Worm (Caenorhabditis elegans) whole organism, late embryonic: ENCODE data around the gene best-20.

Experiments
- C08G9.2 ChIP-seq: sonication (generic microtip); optimal IDR thresholded peaks from 2 replicates; lab custom pipeline; 2016; ENCODE audit warnings: mild to moderate bottlenecking, missing genetic modification characterization, moderate library complexity, missing compliant biosample characterization
- K02D7.2 ChIP-seq: sonication (generic microtip); optimal IDR thresholded peaks from 2 replicates; lab custom pipeline; 2017; ENCODE audit warnings: mild to moderate bottlenecking, missing genetic modification characterization, missing compliant biosample characterization
- K09A11.1 ChIP-seq: sonication (generic microtip); optimal IDR thresholded peaks from 2 replicates; lab custom pipeline; 2017; ENCODE audit warnings: antibody characterized with exemption, mild to moderate bottlenecking, missing genetic modification characterization, missing compliant biosample characterization; ENCODE audit not compliant: insufficient read depth
- Y22D7AL.16 ChIP-seq: sonication (generic microtip); optimal IDR thresholded peaks from 2 replicates; lab custom pipeline; 2016; ENCODE audit warnings: missing genetic modification characterization, missing compliant biosample characterization
- ama-1 ChIP-seq: fragments of 150-350 bp; optimal IDR thresholded peaks from 2 replicates; lab custom pipeline; 2014
- ceh-22 ChIP-seq: sonication (generic microtip); optimal IDR thresholded peaks from 2 replicates; lab custom pipeline; 2017; ENCODE audit warnings: missing biosample characterization, missing genetic modification characterization
- ceh-24 ChIP-seq: sonication (generic microtip); optimal IDR thresholded peaks from 2 replicates; lab custom pipeline; 2016; ENCODE audit warnings: mild to moderate bottlenecking, missing genetic modification characterization, missing compliant biosample characterization
- ceh-30 ChIP-seq: fragments of 150-350 bp; optimal IDR thresholded peaks from 2 replicates; lab custom pipeline; 2014; ENCODE audit warnings: missing biosample characterization, missing genetic modification characterization
- ceh-45 ChIP-seq: fragments of 200-800 bp; sonication (Bioruptor generic); IDR thresholded peaks from 2 replicates; pipeline ENCODE4 v1.3.6; 2022; ENCODE audit warnings: missing genetic modification reagents, missing genetic modification characterization, missing compliant biosample characterization
- ceh-48 ChIP-seq: sonication (generic microtip); optimal IDR thresholded peaks from 2 replicates; lab custom pipeline; 2016; ENCODE audit warnings: missing genetic modification characterization, inconsistent platforms, missing compliant biosample characterization
- che-1 ChIP-seq: sonication (generic microtip); optimal IDR thresholded peaks from 2 replicates; lab custom pipeline; 2016; ENCODE audit warnings: mild to moderate bottlenecking, missing genetic modification characterization, missing compliant biosample characterization
- dmd-4 ChIP-seq: sonication (generic microtip); optimal IDR thresholded peaks from 2 replicates; lab custom pipeline; 2016; ENCODE audit warnings: borderline replicate concordance, missing genetic modification characterization, missing compliant biosample characterization
- elt-2 ChIP-seq: sonication (generic microtip); optimal IDR thresholded peaks from 2 replicates; lab custom pipeline; 2016; ENCODE audit warnings: missing genetic modification reagents, missing genetic modification characterization, missing compliant biosample characterization
- elt-4 ChIP-seq: sonication (generic microtip); optimal IDR thresholded peaks from 2 replicates; lab custom pipeline; 2016; ENCODE audit warnings: missing genetic modification characterization, missing compliant biosample characterization
- eyg-1 ChIP-seq: sonication (generic microtip); optimal IDR thresholded peaks from 2 replicates; lab custom pipeline; 2016; ENCODE audit warnings: missing genotype, missing genetic modification characterization, missing compliant biosample characterization
- fkh-6 ChIP-seq: sonication (generic microtip); optimal IDR thresholded peaks from 2 replicates; lab custom pipeline; 2016; ENCODE audit warnings: missing genetic modification characterization, missing compliant biosample characterization
- gmeb-2 ChIP-seq: sonication (generic microtip); optimal IDR thresholded peaks from 2 replicates; lab custom pipeline; 2016; ENCODE audit warnings: missing genetic modification characterization, inconsistent platforms, missing compliant biosample characterization
- hlh-13 ChIP-seq: fragments of 200-800 bp; sonication (Bioruptor generic); optimal IDR thresholded peaks from 2 replicates; lab custom pipeline; 2018; ENCODE audit warnings: mild to moderate bottlenecking, missing genetic modification characterization, missing compliant biosample characterization
- hlh-6 ChIP-seq: sonication (generic microtip); optimal IDR thresholded peaks from 2 replicates; lab custom pipeline; 2016; ENCODE audit warnings: missing genotype, missing genetic modification characterization, missing compliant biosample characterization
- lim-6 ChIP-seq: sonication (generic microtip); optimal IDR thresholded peaks from 2 replicates; lab custom pipeline; 2016; ENCODE audit warnings: missing genetic modification characterization, missing compliant biosample characterization
- madf-2 ChIP-seq: sonication (generic microtip); optimal IDR thresholded peaks from 2 replicates; lab custom pipeline; 2017; ENCODE audit warnings: missing genetic modification characterization, missing compliant biosample characterization
- nfya-1 ChIP-seq: sonication (generic microtip); optimal IDR thresholded peaks from 2 replicates; lab custom pipeline; 2017; ENCODE audit warnings: missing genetic modification characterization, mild to moderate bottlenecking, missing compliant biosample characterization, antibody characterized with exemption, moderate library complexity
- npax-4 ChIP-seq: sonication (generic microtip); optimal IDR thresholded peaks from 2 replicates; lab custom pipeline; 2016; ENCODE audit warnings: missing genetic modification characterization, missing compliant biosample characterization
- odd-2 ChIP-seq: sonication (generic microtip); optimal IDR thresholded peaks from 2 replicates; lab custom pipeline; 2017; ENCODE audit warnings: antibody characterized with exemption, mild to moderate bottlenecking, missing genetic modification characterization, missing compliant biosample characterization
- pat-9 ChIP-seq: fragments of 200-800 bp; sonication (Bioruptor generic); optimal IDR thresholded peaks from 2 replicates; lab custom pipeline; 2018; ENCODE audit warnings: mild to moderate bottlenecking, missing genetic modification characterization, moderate library complexity, missing compliant biosample characterization
- pax-1 ChIP-seq: fragments of 150-350 bp; optimal IDR thresholded peaks from 2 replicates; lab custom pipeline; 2014; ENCODE audit warnings: missing biosample characterization, missing genetic modification characterization
- pha-4 ChIP-seq: fragments of 150-350 bp; optimal IDR thresholded peaks from 2 replicates; lab custom pipeline; 2018; ENCODE audit warnings: missing biosample characterization, missing genetic modification reagents, missing genetic modification characterization
- pqm-1 ChIP-seq: sonication (generic microtip); optimal IDR thresholded peaks from 2 replicates; lab custom pipeline; 2016; ENCODE audit warnings: missing genetic modification characterization, missing compliant biosample characterization
- pros-1 ChIP-seq: fragments of 150-350 bp; optimal IDR thresholded peaks from 2 replicates; lab custom pipeline; 2014; ENCODE audit warnings: missing biosample characterization, missing genetic modification reagents, missing genetic modification characterization
- ref-2 ChIP-seq: sonication (generic microtip); optimal IDR thresholded peaks from 2 replicates; lab custom pipeline; 2016; ENCODE audit warnings: missing genetic modification characterization, missing compliant biosample characterization
- sdc-2 ChIP-seq: sonication (generic microtip); optimal IDR thresholded peaks from 2 replicates; lab custom pipeline; 2016; ENCODE audit warnings: missing genotype, missing genetic modification characterization, missing compliant biosample characterization
- sox-4 ChIP-seq: sonication (generic microtip); optimal IDR thresholded peaks from 2 replicates; lab custom pipeline; 2017; ENCODE audit warnings: mild to moderate bottlenecking, missing genetic modification characterization, inconsistent platforms, missing compliant biosample characterization
- tbx-2 ChIP-seq: sonication (generic microtip); optimal IDR thresholded peaks from 2 replicates; lab custom pipeline; 2016; ENCODE audit warnings: missing genetic modification characterization, missing compliant biosample characterization
- unc-42 ChIP-seq: sonication (generic microtip); optimal IDR thresholded peaks from 2 replicates; lab custom pipeline; 2016; ENCODE audit warnings: missing genotype, missing genetic modification characterization, missing compliant biosample characterization
- unc-55 ChIP-seq: sonication (generic microtip); optimal IDR thresholded peaks from 2 replicates; lab custom pipeline; 2017; ENCODE audit warnings: missing biosample characterization, missing genetic modification reagents, missing genetic modification characterization

Gene best-20

DNA sequence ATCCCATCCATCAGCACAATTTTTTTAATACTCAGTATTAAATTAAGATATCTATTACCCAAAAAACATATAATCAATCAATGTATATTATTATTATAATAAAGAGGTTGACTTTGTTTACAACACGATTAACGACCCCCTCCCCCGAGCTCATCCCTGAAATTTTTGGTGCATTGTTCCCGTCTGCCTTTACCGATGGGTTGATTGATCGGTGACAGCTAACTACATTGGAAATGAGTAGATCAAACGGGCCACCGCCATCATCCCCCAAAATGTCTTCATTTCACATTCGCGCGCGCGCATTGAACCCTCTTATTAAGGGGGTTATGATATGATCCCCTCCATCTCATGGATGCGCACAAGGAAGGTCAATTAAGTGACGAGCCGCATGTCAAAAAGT lies 3.8 kb downstream of the best-20 start:
- TF ChIP-seq unc-55 (GFP tag; lab: Kevin White, UChicago) (peak; percentile 57), ceh-45 (no peak)

DNA sequence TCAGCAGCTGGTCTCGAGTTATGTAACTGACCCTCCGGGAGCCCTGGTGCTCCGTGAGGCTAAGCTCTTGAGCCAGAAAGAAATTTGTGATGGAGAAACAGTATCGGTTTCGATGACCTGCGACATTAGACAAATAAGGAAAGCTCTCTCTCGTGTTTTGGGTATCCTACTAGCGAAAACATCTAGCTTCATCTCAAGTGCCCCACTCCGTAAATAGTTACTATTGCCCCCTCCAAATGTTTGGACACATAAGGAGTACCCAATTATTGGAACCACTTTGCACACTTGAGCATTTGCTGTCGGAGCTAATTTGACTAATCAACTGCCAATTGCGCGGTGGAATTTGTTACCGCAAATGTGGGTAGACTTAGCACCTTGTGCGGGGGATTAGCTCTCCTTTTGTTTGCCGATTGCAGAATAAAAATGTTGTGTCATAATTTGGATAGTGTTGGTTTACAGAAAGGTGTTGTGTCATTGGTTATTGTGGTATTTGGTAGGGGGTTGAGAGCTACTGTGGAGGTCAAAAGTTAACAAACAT lies 8.1 kb downstream of the best-20 start:
- no peak for TF ChIP-seq pax-1 (tag; lab: Kevin White, UChicago)
- TF ChIP-seq ama-1 (lab: Kevin White, UChicago) = peak; percentile 43
- peak; percentile 60 for TF ChIP-seq ceh-22 (tag; lab: Kevin White, UChicago)
- TF ChIP-seq ceh-24 = no peak
- TF ChIP-seq Y22D7AL.16 = no peak
- peak; percentile 39 for TF ChIP-seq unc-42 (tag; lab: Kevin White, UChicago)
- TF ChIP-seq ref-2 (tag; lab: Kevin White, UChicago) = peak; percentile 34
- peak; percentile 69 for TF ChIP-seq tbx-2 (tag; lab: Kevin White, UChicago)

DNA sequence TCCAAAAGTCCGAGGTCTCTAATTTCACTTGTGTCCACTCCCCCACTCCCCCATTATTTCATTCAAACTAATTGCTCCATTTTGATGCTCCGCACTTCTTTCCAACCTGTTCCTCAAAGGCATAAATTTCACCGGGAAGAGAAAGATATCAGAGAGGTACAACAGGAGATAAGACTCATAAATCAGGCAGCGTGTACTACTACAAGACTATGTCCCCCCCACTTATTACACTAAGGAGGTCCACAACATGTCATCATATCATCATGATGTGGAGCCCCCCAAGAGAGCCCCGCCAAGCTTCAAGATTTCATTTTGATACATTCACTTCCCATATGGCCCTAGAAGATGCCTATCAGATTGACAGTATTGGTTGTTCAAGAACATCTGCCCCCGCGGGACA lies 9.4 kb downstream of the best-20 start:
- TF ChIP-seq unc-55 (GFP tag; lab: Kevin White, UChicago) (peak; percentile 82), npax-4 (tag; lab: Kevin White, UChicago) (no peak), sdc-2 (tag; lab: Kevin White, UChicago) (no peak), K09A11.1 (no peak), elt-4 (tag; lab: Kevin White, UChicago) (no peak), che-1 (tag; lab: Kevin White, UChicago) (no peak), tbx-2 (tag; lab: Kevin White, UChicago) (no peak), K02D7.2 (tag; lab: Kevin White, UChicago) (no peak)
- TF ChIP-seq, all 69 proteins: peak for 1

DNA sequence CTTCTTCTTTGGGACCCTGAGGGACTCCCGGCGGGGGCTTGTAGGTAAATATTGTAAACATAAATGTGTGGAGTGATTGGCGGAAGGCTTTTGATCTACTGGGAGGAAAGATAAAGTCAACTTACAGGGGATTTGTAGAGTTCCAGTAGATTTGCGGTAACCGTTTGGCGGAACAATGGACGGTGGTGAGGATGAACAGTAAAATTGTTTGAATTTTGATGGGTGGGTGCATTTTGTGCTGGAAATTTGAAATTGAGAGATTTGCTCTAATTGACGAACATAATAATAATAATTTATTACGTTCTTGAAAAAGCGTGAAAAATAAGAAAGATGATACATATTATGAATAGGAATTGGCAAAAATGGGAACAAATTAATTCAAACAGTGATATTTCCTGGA lies 10.6 kb downstream of the best-20 start, which contains the start of gene vab-2:
TSS of gene vab-2 (minus strand) at position 238 of the 400 bp plus-strand sequence.
- TF ChIP-seq elt-2 (tag; lab: Kevin White, UChicago) = no peak
- TF ChIP-seq sdc-2 (tag; lab: Kevin White, UChicago) = no peak
- no peak for TF ChIP-seq ceh-30
- TF ChIP-seq che-1 (tag; lab: Kevin White, UChicago) = no peak
- TF ChIP-seq unc-42 (tag; lab: Kevin White, UChicago) = no peak
- TF ChIP-seq fkh-6 (tag; lab: Kevin White, UChicago) = no peak
- TF ChIP-seq pat-9 (tag; lab: Kevin White, UChicago) = no peak
- TF ChIP-seq hlh-6 (tag; lab: Kevin White, UChicago) = no peak
- no peak for TF ChIP-seq hlh-13 (GFP tag; lab: Kevin White, UChicago)
- no peak for TF ChIP-seq tbx-2 (tag; lab: Kevin White, UChicago)
- TF ChIP-seq C08G9.2 (tag; lab: Kevin White, UChicago) = no peak

DNA sequence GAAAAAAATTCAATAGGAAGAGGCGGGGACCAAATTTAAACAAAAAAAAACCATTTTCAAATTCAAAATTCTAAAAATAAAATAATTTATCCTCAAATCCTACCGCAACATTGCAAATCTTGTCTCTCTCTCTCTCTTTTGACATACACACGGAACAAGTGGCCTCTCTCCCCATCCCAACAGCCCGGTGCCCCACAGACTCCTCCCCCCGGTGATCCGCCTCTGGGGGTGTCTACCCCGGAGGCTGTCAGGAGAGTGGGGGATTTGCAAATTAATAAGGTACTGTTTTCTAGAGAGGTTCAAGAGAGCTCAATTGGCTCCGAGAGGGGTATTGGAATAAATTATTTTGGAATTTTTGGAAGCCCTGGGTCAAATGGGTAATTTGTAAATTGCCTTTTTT lies 11.7 kb downstream of the best-20 start:
- TF ChIP-seq eyg-1 (tag; lab: Kevin White, UChicago) (no peak), tbx-2 (tag; lab: Kevin White, UChicago) (no peak), dmd-4 (tag; lab: Kevin White, UChicago) (no peak), ceh-48 (no peak), nfya-1 (tag; lab: Kevin White, UChicago) (no peak), odd-2 (tag; lab: Kevin White, UChicago) (no peak), pha-4 (tag; lab: Kevin White, UChicago) (no peak), madf-2 (no peak), lim-6 (tag; lab: Kevin White, UChicago) (no peak), pqm-1 (tag; lab: Kevin White, UChicago) (no peak), npax-4 (tag; lab: Kevin White, UChicago) (no peak), gmeb-2 (tag; lab: Kevin White, UChicago) (no peak), elt-2 (tag; lab: Kevin White, UChicago) (no peak), sox-4 (no peak), K09A11.1 (no peak), pros-1 (tag; lab: Kevin White, UChicago) (no peak)
- TF ChIP-seq, all 69 proteins: peak for 0
